Worm (Caenorhabditis elegans): ENCODE measurements around the gene F25A2.1.

F25A2.1 gene

ce11 chrV:1179279-1179678 is at the start of gene F25A2.1:
Gene F25A2.1, plus strand, starts transcription at chrV:1179579.
- TF ChIP-seq tab-1 (GFP tag; IDR thresholded peaks at IDR 0.05) = no peak
- no peak for TF ChIP-seq flt-1 (GFP tag; IDR thresholded peaks at IDR 0.05)
- no peak for TF ChIP-seq ref-1 (GFP tag; conservative IDR thresholded peaks at IDR 0.05)
- TF ChIP-seq ztf-23 (GFP tag; IDR thresholded peaks at IDR 0.05) = no peak
- TF ChIP-seq ztf-29 (GFP tag; IDR thresholded peaks at IDR 0.05) = no peak
- no peak for TF ChIP-seq med-1 (GFP tag; optimal IDR thresholded peaks at IDR 0.05; ENCODE audit: insufficient read depth)
- no peak for TF ChIP-seq cog-1 (tag; optimal IDR thresholded peaks at IDR 0.05)
- TF ChIP-seq klf-2 (GFP tag; conservative IDR thresholded peaks at IDR 0.05) = no peak
- no peak for TF ChIP-seq T22C8.4 (GFP tag; IDR thresholded peaks at IDR 0.05)

- TF ChIP-seq ztf-29 (GFP tag; IDR thresholded peaks at IDR 0.05) (no peak), T22C8.4 (GFP tag; IDR thresholded peaks at IDR 0.05) (no peak), klf-2 (GFP tag; conservative IDR thresholded peaks at IDR 0.05) (no peak), tab-1 (GFP tag; IDR thresholded peaks at IDR 0.05) (no peak), ref-1 (GFP tag; conservative IDR thresholded peaks at IDR 0.05) (no peak), med-1 (GFP tag; optimal IDR thresholded peaks at IDR 0.05; ENCODE audit: insufficient read depth) (no peak), cog-1 (tag; optimal IDR thresholded peaks at IDR 0.05) (no peak), ztf-23 (GFP tag; IDR thresholded peaks at IDR 0.05) (no peak), flt-1 (GFP tag; IDR thresholded peaks at IDR 0.05) (no peak)
Observed at ce11 chrV:1131880-1132623, 47.3 kb upstream of the F25A2.1 start, which contains the start of gene W07B8.4. Gene W07B8.4, minus strand, starts transcription at chrV:1131930.

- TF ChIP-seq med-1 (GFP tag; optimal IDR thresholded peaks at IDR 0.05; ENCODE audit: insufficient read depth) = no peak
- no peak for TF ChIP-seq cog-1 (tag; optimal IDR thresholded peaks at IDR 0.05)
Observed at ce11 chrV:1133223-1133622, 46.2 kb upstream of the F25A2.1 start.

- TF ChIP-seq flt-1 (GFP tag; IDR thresholded peaks at IDR 0.05) = no peak
- no peak for TF ChIP-seq med-1 (GFP tag; optimal IDR thresholded peaks at IDR 0.05; ENCODE audit: insufficient read depth)
- TF ChIP-seq cog-1 (tag; optimal IDR thresholded peaks at IDR 0.05) = no peak
- no peak for TF ChIP-seq ref-1 (GFP tag; conservative IDR thresholded peaks at IDR 0.05)
- TF ChIP-seq tab-1 (GFP tag; IDR thresholded peaks at IDR 0.05) = no peak
- TF ChIP-seq T22C8.4 (GFP tag; IDR thresholded peaks at IDR 0.05) = no peak
- no peak for TF ChIP-seq klf-2 (GFP tag; conservative IDR thresholded peaks at IDR 0.05)
- TF ChIP-seq ztf-23 (GFP tag; IDR thresholded peaks at IDR 0.05) = no peak
- TF ChIP-seq ztf-29 (GFP tag; IDR thresholded peaks at IDR 0.05) = no peak
Observed at ce11 chrV:1133840-1134239, 45.5 kb upstream of the F25A2.1 start, which contains the start of gene cpr-5. Gene cpr-5, minus strand, starts transcription at chrV:1134036.

DNA sequence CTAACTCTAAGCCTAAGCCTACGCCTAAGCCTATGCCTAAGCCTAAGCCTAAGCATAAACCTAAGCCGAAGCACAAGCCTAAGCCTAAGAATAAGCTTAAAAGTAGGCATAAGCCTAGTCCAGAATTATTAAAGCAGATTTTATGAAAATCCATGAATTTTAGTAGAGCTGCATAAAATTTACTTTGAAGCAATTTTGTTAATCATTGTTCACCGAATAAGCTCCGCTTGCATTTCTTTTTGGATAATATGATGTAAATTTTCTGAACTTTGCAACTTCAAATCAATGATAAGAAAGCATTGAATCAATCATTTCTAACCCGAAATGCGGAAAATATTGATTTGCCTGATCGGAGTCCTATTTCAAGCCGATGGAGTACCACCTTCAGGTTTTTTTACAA is 45.1 kb upstream of the F25A2.1 start, which contains the start of gene cpr-8:
TSS of gene cpr-8 (plus strand) at position 301 of the 400 bp plus-strand sequence.
- TF ChIP-seq klf-2 (GFP tag; conservative IDR thresholded peaks at IDR 0.05) (no peak), flt-1 (GFP tag; IDR thresholded peaks at IDR 0.05) (no peak), ztf-23 (GFP tag; IDR thresholded peaks at IDR 0.05) (no peak), ref-1 (GFP tag; conservative IDR thresholded peaks at IDR 0.05) (no peak), ztf-29 (GFP tag; IDR thresholded peaks at IDR 0.05) (no peak), med-1 (GFP tag; optimal IDR thresholded peaks at IDR 0.05; ENCODE audit: insufficient read depth) (no peak)

- TF ChIP-seq klf-2 (GFP tag; conservative IDR thresholded peaks at IDR 0.05) (no peak), cog-1 (tag; optimal IDR thresholded peaks at IDR 0.05) (no peak), flt-1 (GFP tag; IDR thresholded peaks at IDR 0.05) (no peak), T22C8.4 (GFP tag; IDR thresholded peaks at IDR 0.05) (no peak), ztf-23 (GFP tag; IDR thresholded peaks at IDR 0.05) (no peak), tab-1 (GFP tag; IDR thresholded peaks at IDR 0.05) (no peak), med-1 (GFP tag; optimal IDR thresholded peaks at IDR 0.05; ENCODE audit: insufficient read depth) (no peak), ztf-29 (GFP tag; IDR thresholded peaks at IDR 0.05) (no peak), ref-1 (GFP tag; conservative IDR thresholded peaks at IDR 0.05) (no peak)
Observed at ce11 chrV:1140806-1141205, 38.6 kb upstream of the F25A2.1 start.

ce11 chrV:1141433-1141832 is 37.9 kb upstream of the F25A2.1 start, which contains the start of gene cutl-22:
Gene cutl-22, plus strand, starts transcription at chrV:1141733.
- TF ChIP-seq klf-2 (GFP tag; conservative IDR thresholded peaks at IDR 0.05) = no peak
- no peak for TF ChIP-seq ztf-29 (GFP tag; IDR thresholded peaks at IDR 0.05)
- no peak for TF ChIP-seq ztf-23 (GFP tag; IDR thresholded peaks at IDR 0.05)
- no peak for TF ChIP-seq tab-1 (GFP tag; IDR thresholded peaks at IDR 0.05)
- no peak for TF ChIP-seq ref-1 (GFP tag; conservative IDR thresholded peaks at IDR 0.05)
- no peak for TF ChIP-seq cog-1 (tag; optimal IDR thresholded peaks at IDR 0.05)

- TF ChIP-seq ztf-23 (GFP tag; IDR thresholded peaks at IDR 0.05) (no peak), klf-2 (GFP tag; conservative IDR thresholded peaks at IDR 0.05) (no peak), T22C8.4 (GFP tag; IDR thresholded peaks at IDR 0.05) (no peak), med-1 (GFP tag; optimal IDR thresholded peaks at IDR 0.05; ENCODE audit: insufficient read depth) (no peak), cog-1 (tag; optimal IDR thresholded peaks at IDR 0.05) (no peak), ref-1 (GFP tag; conservative IDR thresholded peaks at IDR 0.05) (no peak), tab-1 (GFP tag; IDR thresholded peaks at IDR 0.05) (no peak), ztf-29 (GFP tag; IDR thresholded peaks at IDR 0.05) (no peak; the same call in 1 of the 2 replicates)
Observed at ce11 chrV:1142251-1142650, 37.1 kb upstream of the F25A2.1 start.

- TF ChIP-seq cog-1 (tag; optimal IDR thresholded peaks at IDR 0.05) (no peak), ztf-29 (GFP tag; IDR thresholded peaks at IDR 0.05) (no peak), flt-1 (GFP tag; IDR thresholded peaks at IDR 0.05) (no peak), ref-1 (GFP tag; conservative IDR thresholded peaks at IDR 0.05) (no peak), klf-2 (GFP tag; conservative IDR thresholded peaks at IDR 0.05) (no peak), ztf-23 (GFP tag; IDR thresholded peaks at IDR 0.05) (no peak), med-1 (GFP tag; optimal IDR thresholded peaks at IDR 0.05; ENCODE audit: insufficient read depth) (no peak), tab-1 (GFP tag; IDR thresholded peaks at IDR 0.05) (no peak), T22C8.4 (GFP tag; IDR thresholded peaks at IDR 0.05) (no peak)
Observed at ce11 chrV:1149734-1150669, 29.4 kb upstream of the F25A2.1 start.

Data from whole organism, midembryonic.